Worm (Caenorhabditis elegans): ENCODE results near the gene rnp-9.

Gene rnp-9

ce11 chrX:10146592-10146991, 20.5 kb upstream of the rnp-9 start, which contains the start of gene unc-115 (continued):
- TF ChIP-seq F49E8.2 (tag; optimal IDR thresholded peaks at IDR 0.05; ENCODE audit: insufficient read depth) (no peak), ztf-3 (GFP tag; optimal IDR thresholded peaks at IDR 0.05) (no peak), snpc-4 (GFP tag; optimal IDR thresholded peaks at IDR 0.05) (peak; percentile 44), snpc-4 (tag; optimal IDR thresholded peaks at IDR 0.05) (peak in 3 of 4 experiments; percentile 37 to 69 (median 47))

- TF ChIP-seq B0035.1 (tag; optimal IDR thresholded peaks at IDR 0.05) (no peak), Y53G8AR.9 (GFP tag; conservative IDR thresholded peaks at IDR 0.05) (0 out of 2 replicates have a peak, but pooled peaks have one; percentile 5)
Observed at ce11 chrX:10147236-10147635, 19.9 kb upstream of the rnp-9 start.

- TF ChIP-seq lin-54 (GFP tag; optimal IDR thresholded peaks at IDR 0.05) = peak; percentile 31
- TF ChIP-seq nhr-90 (tag; optimal IDR thresholded peaks at IDR 0.05) = peak; percentile 79
- peak; percentile 87 for TF ChIP-seq hrde-1 (tag; optimal IDR thresholded peaks at IDR 0.05; ENCODE audit: borderline replicate concordance)
- no peak for TF ChIP-seq F37B4.10 (GFP tag; IDR thresholded peaks at IDR 0.05)
- TF ChIP-seq F49E8.2 (tag; optimal IDR thresholded peaks at IDR 0.05; ENCODE audit: insufficient read depth) = peak; percentile 46
- TF ChIP-seq D2030.7 (GFP tag; IDR thresholded peaks at IDR 0.05) = peak; percentile 91
- TF ChIP-seq sdz-38 (tag; optimal IDR thresholded peaks at IDR 0.05) = no peak
- TF ChIP-seq bed-1 (GFP tag; IDR thresholded peaks at IDR 0.05) = 0 out of 2 replicates have a peak, but pooled peaks have one; percentile 33
- TF ChIP-seq madf-8 (GFP tag; conservative IDR thresholded peaks at IDR 0.05) = no peak
- no peak for TF ChIP-seq gei-17 (GFP tag; optimal IDR thresholded peaks at IDR 0.05)
- TF ChIP-seq let-607 (tag; optimal IDR thresholded peaks at IDR 0.05) = peak in 1 of 2 experiments; percentile 39
- TF ChIP-seq pbrm-1 (GFP tag; IDR thresholded peaks at IDR 0.05) = peak; percentile 85
- TF ChIP-seq Y67H2A.10 (GFP tag; conservative IDR thresholded peaks at IDR 0.05) = no peak
- no peak for TF ChIP-seq sptf-2 (GFP tag; optimal IDR thresholded peaks at IDR 0.05)
- no peak for TF ChIP-seq zim-3 (tag; optimal IDR thresholded peaks at IDR 0.05)
- peak; percentile 72 to 76 for TF ChIP-seq rec-8 (tag; optimal IDR thresholded peaks at IDR 0.05)
- no peak for TF ChIP-seq chd-7 (tag; optimal IDR thresholded peaks at IDR 0.05)
- no peak for TF ChIP-seq ztf-26 (tag; optimal IDR thresholded peaks at IDR 0.05)
- peak; percentile 18 for TF ChIP-seq lsl-1 (GFP tag; optimal IDR thresholded peaks at IDR 0.05)
- TF ChIP-seq nfya-2 (GFP tag; IDR thresholded peaks at IDR 0.05) = no peak
- TF ChIP-seq Y56A3A.18 (GFP tag; IDR thresholded peaks at IDR 0.05) = peak; percentile 82; the same call in 1 of the 2 replicates
- no peak for TF ChIP-seq ets-4 (GFP tag; optimal IDR thresholded peaks at IDR 0.05)
- TF ChIP-seq let-526 (GFP tag; IDR thresholded peaks at IDR 0.05) = no peak
- TF ChIP-seq ztf-3 (GFP tag; optimal IDR thresholded peaks at IDR 0.05) = no peak
- no peak for TF ChIP-seq lin-35 (GFP tag; optimal IDR thresholded peaks at IDR 0.05)
- peak; percentile 81 for TF ChIP-seq B0261.1 (tag; optimal IDR thresholded peaks at IDR 0.05)
- no peak for TF ChIP-seq attf-3 (GFP tag; conservative IDR thresholded peaks at IDR 0.05)
- no peak for TF ChIP-seq Y79H2A.3 (GFP tag; conservative IDR thresholded peaks at IDR 0.05)
- TF ChIP-seq ztf-22 (GFP tag; optimal IDR thresholded peaks at IDR 0.05) = no peak
- no peak for TF ChIP-seq bed-2 (GFP tag; IDR thresholded peaks at IDR 0.05)
- no peak for TF ChIP-seq nhr-27 (tag; optimal IDR thresholded peaks at IDR 0.05)
- peak; percentile 77 for TF ChIP-seq ZK185.1 (tag; optimal IDR thresholded peaks at IDR 0.05; ENCODE audit: poor library complexity, severe bottlenecking)
- TF ChIP-seq mcd-1 (GFP tag; IDR thresholded peaks at IDR 0.05) = 0 out of 2 replicates have a peak, but pooled peaks have one; percentile 3
- TF ChIP-seq B0336.3 (GFP tag; IDR thresholded peaks at IDR 0.05) = 0 out of 2 replicates have a peak, but pooled peaks have one; percentile 32
- no peak for TF ChIP-seq C17E4.6 (GFP tag; IDR thresholded peaks at IDR 0.05)
- TF ChIP-seq F52B5.7 (tag; optimal IDR thresholded peaks at IDR 0.05) = no peak
- TF ChIP-seq zfh-2 (GFP tag; conservative IDR thresholded peaks at IDR 0.05) = no peak
- peak; percentile 63; the same call in 1 of the 2 replicates for TF ChIP-seq madf-6 (GFP tag; IDR thresholded peaks at IDR 0.05)
Observed at ce11 chrX:10148235-10148872, 18.8 kb upstream of the rnp-9 start.
